Fruit fly (Drosophila melanogaster): ENCODE results near the gene CG33160.

CG33160 gene

DNA sequence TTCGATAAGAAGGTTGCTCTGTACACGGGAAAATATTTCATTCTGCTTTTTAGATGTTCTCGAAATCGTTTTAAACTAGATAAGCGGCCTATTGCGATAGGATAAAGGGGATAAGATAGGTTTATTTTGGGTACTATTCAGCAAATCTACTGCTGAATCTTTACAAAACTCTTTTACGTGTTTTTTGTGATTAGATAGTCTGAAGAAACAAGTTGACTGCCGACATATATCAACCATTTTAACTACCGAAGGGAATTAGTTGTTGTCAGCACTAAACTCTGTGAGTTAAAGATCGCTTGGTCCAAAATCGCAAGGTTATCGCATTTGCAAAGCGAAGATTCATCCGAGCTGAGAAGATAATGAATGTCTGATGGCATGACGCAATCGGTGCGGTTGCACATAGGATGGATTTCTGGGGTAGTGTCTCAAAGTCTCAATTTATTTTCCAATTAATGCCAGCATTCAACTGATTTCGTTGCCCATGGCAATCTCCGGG lies 39.9 kb downstream of the CG33160 start, which contains the start of gene Asciz:
Gene Asciz (minus strand): TSS at position 51 of the 496 bp plus-strand sequence.
- no peak for TF ChIP-seq psq (optimal IDR thresholded peaks at IDR 0.05)
- no peak for TF ChIP-seq CG8478 (optimal IDR thresholded peaks at IDR 0.05)
- no peak for TF ChIP-seq Dll (optimal IDR thresholded peaks at IDR 0.05)
- no peak for TF ChIP-seq EcR (GFP tag; optimal IDR thresholded peaks at IDR 0.05)
- TF ChIP-seq usp (GFP tag; optimal IDR thresholded peaks at IDR 0.05) = no peak
- TF ChIP-seq pan (optimal IDR thresholded peaks at IDR 0.05) = no peak

DNA sequence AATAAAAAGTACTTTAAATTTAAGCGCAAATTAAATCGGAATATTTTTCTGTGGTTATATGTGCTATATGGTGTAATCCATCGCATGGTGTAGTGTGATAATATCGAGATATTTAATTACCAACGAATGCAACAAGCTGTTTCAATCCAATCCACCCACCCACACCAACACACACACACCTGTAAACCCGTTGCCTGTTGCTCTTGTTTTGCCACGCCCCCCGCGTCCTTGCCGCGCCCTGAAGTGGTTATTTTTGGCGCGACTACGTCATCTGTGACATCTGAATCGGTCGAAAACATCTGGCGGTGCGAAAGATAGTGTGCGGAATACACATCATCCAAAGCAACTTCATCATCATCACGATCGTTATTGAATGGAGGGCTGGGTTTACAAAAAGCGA lies 40.8 kb downstream of the CG33160 start:
- no peak for TF ChIP-seq pan (optimal IDR thresholded peaks at IDR 0.05)
- no peak for TF ChIP-seq Dll (optimal IDR thresholded peaks at IDR 0.05)
- no peak for TF ChIP-seq usp (GFP tag; optimal IDR thresholded peaks at IDR 0.05)

DNA sequence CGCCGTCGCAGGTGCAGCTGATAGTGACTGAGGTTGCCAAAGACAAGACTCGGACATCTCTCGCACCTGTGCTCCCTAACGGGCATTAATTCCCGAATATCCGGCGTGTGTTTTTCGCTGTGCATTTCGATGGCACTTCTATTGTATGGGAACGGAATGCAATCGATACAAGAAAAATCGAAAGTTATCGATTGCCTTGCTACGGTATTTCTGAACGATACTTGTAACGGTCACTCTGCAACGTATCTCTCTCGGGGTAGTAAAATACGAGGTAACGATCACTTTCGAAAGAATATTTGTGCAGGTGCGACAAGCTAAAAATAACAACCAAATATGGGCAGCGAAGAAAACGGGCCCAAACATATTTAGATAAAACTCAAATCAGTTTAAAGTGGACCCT lies 41.2 kb downstream of the CG33160 start, which contains the start of gene CG32280:
Gene CG32280 (plus strand): TSS at position 231 of the 400 bp plus-strand sequence.
- TF ChIP-seq EcR (GFP tag; optimal IDR thresholded peaks at IDR 0.05) (no peak), pan (optimal IDR thresholded peaks at IDR 0.05) (no peak), psq (optimal IDR thresholded peaks at IDR 0.05) (no peak), usp (GFP tag; optimal IDR thresholded peaks at IDR 0.05) (no peak), Dll (optimal IDR thresholded peaks at IDR 0.05) (no peak), CG8478 (optimal IDR thresholded peaks at IDR 0.05) (no peak)

DNA sequence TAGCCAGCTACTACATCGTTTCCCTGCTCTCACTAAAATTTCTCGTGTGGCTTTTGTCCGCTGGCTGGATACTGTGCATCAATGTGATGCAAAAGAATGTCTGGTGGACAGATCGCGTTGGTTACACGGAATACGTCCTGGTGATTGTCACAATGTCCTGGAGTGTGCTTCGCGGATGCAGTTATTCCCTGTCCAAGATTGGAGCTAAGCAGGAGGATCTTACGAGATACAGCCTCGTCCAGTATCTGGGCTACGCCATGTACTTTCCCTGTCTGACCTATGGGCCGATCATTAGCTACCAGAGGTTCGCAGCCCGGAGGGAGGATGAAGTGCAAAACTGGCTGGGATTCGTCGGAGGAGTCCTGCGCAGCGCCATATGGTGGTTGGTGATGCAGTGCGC lies 43.6 kb downstream of the CG33160 start:
- TF ChIP-seq EcR (GFP tag; optimal IDR thresholded peaks at IDR 0.05) (no peak), pan (optimal IDR thresholded peaks at IDR 0.05) (no peak), psq (optimal IDR thresholded peaks at IDR 0.05) (no peak), Dll (optimal IDR thresholded peaks at IDR 0.05) (no peak), CG8478 (optimal IDR thresholded peaks at IDR 0.05) (no peak), usp (GFP tag; optimal IDR thresholded peaks at IDR 0.05) (no peak)

dm6 chr3L:3161968-3162367 lies 44.2 kb downstream of the CG33160 start, which contains the start of gene rasp:
rasp (plus strand) TSS chr3L:3162180.
- no peak for TF ChIP-seq usp (GFP tag; optimal IDR thresholded peaks at IDR 0.05)

dm6 chr3L:3159309-3160194 lies 46.6 kb downstream of the CG33160 start, which contains the start of the genes ND-30 and CG15812:
ND-30 (minus strand) TSS chr3L:3159578.
CG15812 (plus strand) TSS chr3L:3159991.
- no peak for TF ChIP-seq pan (optimal IDR thresholded peaks at IDR 0.05)
- TF ChIP-seq psq (optimal IDR thresholded peaks at IDR 0.05) = no peak

dm6 chr3L:3157651-3158050 lies 48.5 kb downstream of the CG33160 start:
- TF ChIP-seq CG8478 (optimal IDR thresholded peaks at IDR 0.05) = no peak
- no peak for TF ChIP-seq psq (optimal IDR thresholded peaks at IDR 0.05)
- TF ChIP-seq usp (GFP tag; optimal IDR thresholded peaks at IDR 0.05) = no peak
- TF ChIP-seq EcR (GFP tag; optimal IDR thresholded peaks at IDR 0.05) = no peak
- no peak for TF ChIP-seq Dll (optimal IDR thresholded peaks at IDR 0.05)
- TF ChIP-seq pan (optimal IDR thresholded peaks at IDR 0.05) = no peak
